Worm (Caenorhabditis elegans): ENCODE data around the gene K12D12.4.

The K12D12.4 gene

ce11 chrII:11844984-11845383 lies 20.6 kb downstream of the K12D12.4 start:
- TF ChIP-seq nhr-19 (GFP tag; conservative IDR thresholded peaks at IDR 0.05) (no peak), Y116A8C.19 (tag; optimal IDR thresholded peaks at IDR 0.05; ENCODE audit: borderline replicate concordance) (no peak), ets-5 (GFP tag; IDR thresholded peaks at IDR 0.05) (no peak), vab-15 (tag; optimal IDR thresholded peaks at IDR 0.05) (no peak), lin-14 (GFP tag; optimal IDR thresholded peaks at IDR 0.05) (no peak)

- TF ChIP-seq tlp-1 (tag; optimal IDR thresholded peaks at IDR 0.05) (no peak), lsy-2 (tag; optimal IDR thresholded peaks at IDR 0.05) (no peak), nhr-90 (tag; optimal IDR thresholded peaks at IDR 0.05; ENCODE audit: poor library complexity) (no peak), Y116A8C.19 (tag; optimal IDR thresholded peaks at IDR 0.05; ENCODE audit: borderline replicate concordance) (no peak), swsn-7 (tag; optimal IDR thresholded peaks at IDR 0.05) (no peak), unc-130 (tag; optimal IDR thresholded peaks at IDR 0.05) (no peak), lir-3 (tag; optimal IDR thresholded peaks at IDR 0.05; ENCODE audit: poor library complexity) (no peak), lin-39 (tag; optimal IDR thresholded peaks at IDR 0.05) (no peak), snpc-4 (tag; optimal IDR thresholded peaks at IDR 0.05) (no peak)
These were observed 21.5 kb downstream of the K12D12.4 start for ce11 chrII:11844072-11844471.

ce11 chrII:11843441-11843840 lies 22.1 kb downstream of the K12D12.4 start:
- peak; percentile 69 for TF ChIP-seq nhr-85 (tag)
- no peak for TF ChIP-seq fkh-10 (GFP tag; optimal IDR thresholded peaks at IDR 0.05)
- peak; percentile 7 for TF ChIP-seq nhr-71 (tag; optimal IDR thresholded peaks at IDR 0.05)
- TF ChIP-seq efl-1 (optimal IDR thresholded peaks at IDR 0.05): no peak
- TF ChIP-seq efl-1 (GFP tag; optimal IDR thresholded peaks at IDR 0.05 in 1 of 2): no peak
- TF ChIP-seq blmp-1 (tag; optimal IDR thresholded peaks at IDR 0.05): peak; percentile 46

ce11 chrII:11842766-11843165 lies 22.8 kb downstream of the K12D12.4 start:
- TF ChIP-seq nhr-20 (tag; optimal IDR thresholded peaks at IDR 0.05) (no peak), snpc-4 (tag; optimal IDR thresholded peaks at IDR 0.05) (peak; percentile 27)

ce11 chrII:11842317-11842716 lies 23.2 kb downstream of the K12D12.4 start, which contains the start of gene T27D12.1:
Gene T27D12.1 (plus strand): TSS chrII:11842617.
- no peak for TF ChIP-seq xbp-1 (tag; optimal IDR thresholded peaks at IDR 0.05)
- TF ChIP-seq C04F5.9 (tag; optimal IDR thresholded peaks at IDR 0.05): no peak
- no peak for TF ChIP-seq hpl-2 (GFP tag; optimal IDR thresholded peaks at IDR 0.05)
- TF ChIP-seq alr-1 (tag; optimal IDR thresholded peaks at IDR 0.05; ENCODE audit: borderline replicate concordance): no peak
- no peak for TF ChIP-seq grh-1 (GFP tag; IDR thresholded peaks at IDR 0.05)
- TF ChIP-seq ceh-82 (tag; optimal IDR thresholded peaks at IDR 0.05): no peak
- TF ChIP-seq lin-15B (tag; optimal IDR thresholded peaks at IDR 0.05): no peak
- TF ChIP-seq isw-1 (GFP tag; IDR thresholded peaks at IDR 0.05): no peak
- no peak for TF ChIP-seq nhr-85 (tag)
- TF ChIP-seq nhr-28 (tag; optimal IDR thresholded peaks at IDR 0.05): no peak
- no peak for TF ChIP-seq snu-23 (GFP tag; optimal IDR thresholded peaks at IDR 0.05)
- no peak for TF ChIP-seq dsc-1 (tag; optimal IDR thresholded peaks at IDR 0.05)
- TF ChIP-seq fos-1 (tag; optimal IDR thresholded peaks at IDR 0.05): no peak
- TF ChIP-seq sup-37 (GFP tag; optimal IDR thresholded peaks at IDR 0.05): no peak

ce11 chrII:11841653-11842052 lies 23.9 kb downstream of the K12D12.4 start:
- no peak for TF ChIP-seq sup-37 (GFP tag; optimal IDR thresholded peaks at IDR 0.05)
- TF ChIP-seq nhr-20 (tag; optimal IDR thresholded peaks at IDR 0.05): peak; percentile 50
- peak; percentile 90 for TF ChIP-seq nhr-85 (tag)
- TF ChIP-seq C34B4.2 (tag; optimal IDR thresholded peaks at IDR 0.05): no peak
- TF ChIP-seq snu-23 (GFP tag; optimal IDR thresholded peaks at IDR 0.05): peak; percentile 35
- TF ChIP-seq nhr-19 (GFP tag; conservative IDR thresholded peaks at IDR 0.05): 0 out of 2 replicates have a peak, but pooled peaks have one; percentile 21
- no peak for TF ChIP-seq ceh-88 (GFP tag; IDR thresholded peaks at IDR 0.05)
- 0 out of 2 replicates have a peak, but pooled peaks have one; percentile 14 for TF ChIP-seq grh-1 (GFP tag; IDR thresholded peaks at IDR 0.05)
- TF ChIP-seq Y116A8C.19 (tag; optimal IDR thresholded peaks at IDR 0.05; ENCODE audit: borderline replicate concordance): no peak
- TF ChIP-seq lin-14 (GFP tag; optimal IDR thresholded peaks at IDR 0.05): peak; percentile 35
- peak; percentile 80 for TF ChIP-seq snpc-4 (tag; optimal IDR thresholded peaks at IDR 0.05)
- TF ChIP-seq ceh-63 (GFP tag; optimal IDR thresholded peaks at IDR 0.05): no peak
- peak; percentile 40 for TF ChIP-seq nhr-47 (tag; optimal IDR thresholded peaks at IDR 0.05)
- TF ChIP-seq nhr-90 (tag; optimal IDR thresholded peaks at IDR 0.05; ENCODE audit: poor library complexity): peak; percentile 59
- TF ChIP-seq nhr-71 (tag; optimal IDR thresholded peaks at IDR 0.05): peak; percentile 57

All from whole organism, L1 larva.